Fruit fly (Drosophila melanogaster): ENCODE results near the gene Mlc1.

DNA sequence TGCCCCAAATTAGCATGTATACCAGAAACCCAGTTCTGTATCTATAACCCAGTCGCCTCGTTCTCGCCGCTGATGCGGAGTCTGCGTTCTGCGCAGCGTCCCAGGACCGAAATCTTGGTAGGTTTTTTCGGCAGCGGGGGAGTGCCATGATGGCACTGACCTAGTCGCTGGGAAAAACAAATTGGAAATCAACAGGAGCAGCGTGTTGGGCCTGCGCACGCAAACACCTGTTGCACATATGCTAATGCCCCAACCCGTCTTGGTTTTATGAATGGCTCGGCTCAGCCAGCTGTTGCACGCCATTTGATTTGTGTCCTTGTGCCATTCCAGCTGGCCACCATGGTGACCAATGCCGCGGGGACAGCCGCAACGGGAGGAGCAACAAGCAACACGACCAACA, 2.9 kb upstream of the Mlc1 start:
- TF ChIP-seq insv (optimal IDR thresholded peaks at IDR 0.05) (no peak), psq (optimal IDR thresholded peaks at IDR 0.05) (no peak), ttk (optimal IDR thresholded peaks at IDR 0.05) (no peak), Myc (optimal IDR thresholded peaks at IDR 0.05) (no peak), h (optimal IDR thresholded peaks at IDR 0.05) (no peak), Sin3A (optimal IDR thresholded peaks at IDR 0.05) (no peak)

Measured in Kc167 (cell line).